Fruit fly (Drosophila melanogaster) whole organism, pupa: Measurements from ENCODE around the gene CG32006.

Experiments used
- CG10348 ChIP-seq: fragments of 200-800 bp; sonication (Bioruptor generic); IDR thresholded peaks from 2 replicates; pipeline ENCODE4 v1.3.6; 2022; ENCODE audit warnings: missing biosample characterization, missing genetic modification characterization
- CG12605 ChIP-seq: fragments of 200-800 bp; sonication (Bioruptor generic); IDR thresholded peaks from 2 replicates; pipeline ENCODE4 v1.3.6; 2022; ENCODE audit warnings: missing biosample characterization, missing genetic modification characterization
- CG13204 ChIP-seq: fragments of 200-800 bp; sonication (Bioruptor generic); optimal IDR thresholded peaks from 2 replicates; lab custom pipeline; 2018; ENCODE audit warnings: missing biosample characterization, mild to moderate bottlenecking, missing genetic modification characterization, moderate library complexity
- CG14655 ChIP-seq: fragments of 200-800 bp; sonication (Bioruptor generic); optimal IDR thresholded peaks from 3 replicates; lab custom pipeline; 2017; ENCODE audit warnings: mild to moderate bottlenecking, missing biosample characterization, missing genetic modification reagents, missing genetic modification characterization
- CG15710 ChIP-seq: fragments of 200-800 bp; sonication (Bioruptor generic); optimal IDR thresholded peaks from 2 replicates; lab custom pipeline; 2018; ENCODE audit warnings: missing biosample characterization, mild to moderate bottlenecking, missing genetic modification characterization, moderate library complexity
- CG17806 ChIP-seq: fragments of 200-800 bp; sonication (Bioruptor generic); optimal IDR thresholded peaks from 2 replicates; lab custom pipeline; 2018; ENCODE audit warnings: missing biosample characterization, mild to moderate bottlenecking, missing genetic modification characterization, moderate library complexity
- CG32121 ChIP-seq: fragments of 200-800 bp; sonication (Bioruptor generic); IDR thresholded peaks from 2 replicates; pipeline ENCODE4 v1.3.6; 2022; ENCODE audit warnings: missing biosample characterization, missing genetic modification characterization
- CG34367 ChIP-seq: fragments of 200-800 bp; sonication (Bioruptor generic); optimal IDR thresholded peaks from 2 replicates; lab custom pipeline; 2018; ENCODE audit warnings: missing biosample characterization, mild to moderate bottlenecking, missing genetic modification characterization
- CG4496 ChIP-seq: fragments of 200-800 bp; sonication (Bioruptor generic); IDR thresholded peaks from 3 replicates; pipeline ENCODE4 v1.3.6; 2022; ENCODE audit warnings: missing biosample characterization, missing genetic modification characterization
- CG8159 ChIP-seq: fragments of 200-800 bp; sonication (Bioruptor generic); optimal IDR thresholded peaks from 3 replicates; lab custom pipeline; 2018; ENCODE audit warnings: missing biosample characterization, mild to moderate bottlenecking, missing genetic modification characterization, moderate library complexity
- CG8301 ChIP-seq: fragments of 200-800 bp; sonication (Bioruptor generic); optimal IDR thresholded peaks from 2 replicates; lab custom pipeline; 2018; ENCODE audit warnings: missing biosample characterization, mild to moderate bottlenecking, missing genetic modification characterization
- CG9948 ChIP-seq: fragments of 200-800 bp; sonication (Bioruptor generic); optimal IDR thresholded peaks from 2 replicates; lab custom pipeline; 2018; ENCODE audit warnings: missing biosample characterization, mild to moderate bottlenecking, missing genetic modification characterization, moderate library complexity
- D1 ChIP-seq: fragments of 200-800 bp; sonication (Bioruptor generic); optimal IDR thresholded peaks from 2 replicates; lab custom pipeline; 2018; ENCODE audit warnings: missing biosample characterization, mild to moderate bottlenecking, missing genetic modification characterization, moderate library complexity
- EcR ChIP-seq: fragments of 200-800 bp; sonication (Bioruptor generic); optimal IDR thresholded peaks from 3 replicates; lab custom pipeline; 2019; ENCODE audit warnings: missing biosample characterization, missing genetic modification characterization, mild to moderate bottlenecking, moderate library complexity, missing genetic modification reagents
- Ets98B ChIP-seq: fragments of 200-800 bp; sonication (Bioruptor generic); IDR thresholded peaks from 2 replicates; pipeline ENCODE4 v1.3.6; 2022; ENCODE audit warnings: missing biosample characterization, missing genetic modification characterization
- Pif1A ChIP-seq: fragments of 200-800 bp; sonication (Bioruptor generic); optimal IDR thresholded peaks from 3 replicates; lab custom pipeline; 2016; ENCODE audit warnings: missing biosample characterization, missing genetic modification characterization
- Pif1B ChIP-seq: fragments of 200-800 bp; sonication (Bioruptor generic); optimal IDR thresholded peaks from 3 replicates; lab custom pipeline; 2016; ENCODE audit warnings: missing biosample characterization, missing genetic modification characterization
- Snoo ChIP-seq: fragments of 200-800 bp; sonication (Bioruptor generic); optimal IDR thresholded peaks from 3 replicates; lab custom pipeline; 2017; ENCODE audit warnings: missing biosample characterization, mild to moderate bottlenecking, missing genetic modification characterization, inconsistent platforms
- fd96Ca ChIP-seq: fragments of 200-800 bp; sonication (Bioruptor generic); IDR thresholded peaks from 3 replicates; pipeline ENCODE4 v1.3.6; 2022; ENCODE audit warnings: missing biosample characterization, missing genetic modification characterization
- gl ChIP-seq: fragments of 200-800 bp; sonication (Bioruptor generic); optimal IDR thresholded peaks from 2 replicates; lab custom pipeline; 2018; ENCODE audit warnings: missing biosample characterization, mild to moderate bottlenecking, missing genetic modification characterization
- rn ChIP-seq: fragments of 200-800 bp; sonication (Bioruptor generic); IDR thresholded peaks from 2 replicates; pipeline ENCODE4 v1.3.6; 2022; ENCODE audit warnings: missing biosample characterization, missing genetic modification characterization

Gene CG32006

dm6 chr4:150453-150852 is at the start of gene CG32006:
TSS of gene CG32006 (plus strand) at chr4:150764.
- TF ChIP-seq CG15710 (tag; lab: Kevin White, UChicago) (no peak), Pif1B (GFP tag; lab: Kevin White, UChicago) (no peak), rn (GFP tag; lab: Robert Waterston, UW) (no peak), Ets98B (GFP tag; lab: Robert Waterston, UW) (no peak), CG17806 (tag; lab: Kevin White, UChicago) (no peak)
- TF ChIP-seq, all 21 proteins: peak for 0

- TF ChIP-seq Pif1B (GFP tag; lab: Kevin White, UChicago), result no peak
- TF ChIP-seq Pif1A (GFP tag; lab: Kevin White, UChicago), result no peak
- TF ChIP-seq CG12605, result no peak
- no peak for TF ChIP-seq CG10348
- no peak for TF ChIP-seq Ets98B (GFP tag; lab: Robert Waterston, UW)
- TF ChIP-seq CG13204 (GFP tag; lab: Kevin White, UChicago), result no peak
- TF ChIP-seq CG9948 (tag; lab: Kevin White, UChicago), result no peak
- TF ChIP-seq CG15710 (tag; lab: Kevin White, UChicago), result no peak
- no peak for TF ChIP-seq D1
- no peak for TF ChIP-seq CG34367 (tag; lab: Kevin White, UChicago)
- TF ChIP-seq Snoo (tag; lab: Kevin White, UChicago), result no peak
- no peak for TF ChIP-seq CG32121 (GFP tag; lab: Robert Waterston, UW)
- TF ChIP-seq CG8159 (tag; lab: Kevin White, UChicago), result no peak
Measured at dm6 chr4:102155-102554, 48.4 kb upstream of the CG32006 start.

- TF ChIP-seq CG8301, result no peak
- TF ChIP-seq Pif1A (GFP tag; lab: Kevin White, UChicago), result no peak
- no peak for TF ChIP-seq EcR (GFP tag; lab: Kevin White, UChicago)
- TF ChIP-seq CG9948 (tag; lab: Kevin White, UChicago), result no peak
- no peak for TF ChIP-seq CG14655 (GFP tag; lab: Kevin White, UChicago)
- TF ChIP-seq CG10348, result no peak
- TF ChIP-seq Snoo (tag; lab: Kevin White, UChicago), result no peak
- TF ChIP-seq fd96Ca (GFP tag; lab: Robert Waterston, UW), result no peak
- no peak for TF ChIP-seq CG17806 (tag; lab: Kevin White, UChicago)
- no peak for TF ChIP-seq CG13204 (GFP tag; lab: Kevin White, UChicago)
- no peak for TF ChIP-seq CG12605
- no peak for TF ChIP-seq gl (tag; lab: Kevin White, UChicago)
- no peak for TF ChIP-seq CG8159 (tag; lab: Kevin White, UChicago)
- no peak for TF ChIP-seq Pif1B (GFP tag; lab: Kevin White, UChicago)
- no peak for TF ChIP-seq CG4496
- no peak for TF ChIP-seq CG32121 (GFP tag; lab: Robert Waterston, UW)
- TF ChIP-seq, all 21 proteins: peak for 0
Measured at dm6 chr4:128884-129457, 21.6 kb upstream of the CG32006 start.

- TF ChIP-seq CG10348 (no peak), CG4496 (no peak), CG8159 (tag; lab: Kevin White, UChicago) (no peak), CG32121 (GFP tag; lab: Robert Waterston, UW) (no peak), rn (GFP tag; lab: Robert Waterston, UW) (no peak), Ets98B (GFP tag; lab: Robert Waterston, UW) (no peak), CG34367 (tag; lab: Kevin White, UChicago) (no peak), D1 (no peak), CG12605 (no peak), Snoo (tag; lab: Kevin White, UChicago) (no peak), gl (tag; lab: Kevin White, UChicago) (no peak)
Measured at dm6 chr4:129644-130272, 20.8 kb upstream of the CG32006 start, which contains the start of gene Ank. TSS of gene Ank (minus strand) at chr4:129849.

- TF ChIP-seq CG8301 (no peak), Ets98B (GFP tag; lab: Robert Waterston, UW) (no peak), rn (GFP tag; lab: Robert Waterston, UW) (no peak), CG4496 (no peak), fd96Ca (GFP tag; lab: Robert Waterston, UW) (no peak), CG15710 (tag; lab: Kevin White, UChicago) (no peak), CG10348 (no peak), Snoo (tag; lab: Kevin White, UChicago) (no peak), CG32121 (GFP tag; lab: Robert Waterston, UW) (no peak), CG34367 (tag; lab: Kevin White, UChicago) (no peak), CG13204 (GFP tag; lab: Kevin White, UChicago) (no peak)
Measured at dm6 chr4:130558-130957, 20.0 kb upstream of the CG32006 start.

- no peak for TF ChIP-seq Ets98B (GFP tag; lab: Robert Waterston, UW)
- no peak for TF ChIP-seq fd96Ca (GFP tag; lab: Robert Waterston, UW)
Measured at dm6 chr4:130990-131389, 19.6 kb upstream of the CG32006 start.
